Fruit fly (Drosophila melanogaster) whole organism, embryonic: ENCODE data around the gene MTF-1.
A peak's percentile ranks its signal among the peaks of the same experiment; 100 is the strongest.

Experiments used
- Abd-B ChIP-seq: fragments of 200-800 bp; sonication (Bioruptor generic); optimal IDR thresholded peaks from 2 replicates; lab custom pipeline; 2018; ENCODE audit warnings: missing biosample characterization, mild to moderate bottlenecking, missing genetic modification characterization, moderate library complexity
- B-H2 ChIP-seq: fragments of 200-800 bp; sonication (Bioruptor generic); optimal IDR thresholded peaks from 2 replicates; lab custom pipeline; 2018; ENCODE audit warnings: missing biosample characterization, mild to moderate bottlenecking, missing genetic modification characterization
- C15 ChIP-seq: fragments of 200-800 bp; sonication (Bioruptor generic); IDR thresholded peaks from 3 replicates; pipeline ENCODE4 v1.3.6; 2022; ENCODE audit warnings: missing biosample characterization, missing genetic modification characterization
- CG10565 ChIP-seq: fragments of 200-800 bp; sonication (Bioruptor generic); optimal IDR thresholded peaks from 3 replicates; lab custom pipeline; 2016; ENCODE audit warnings: missing biosample characterization, mild to moderate bottlenecking, missing genetic modification characterization
- CG11696 ChIP-seq: fragments of 200-800 bp; sonication (Bioruptor generic); IDR thresholded peaks from 2 replicates; pipeline ENCODE4 v1.3.6; 2022; ENCODE audit warnings: missing biosample characterization, missing genetic modification characterization
- CG15514 ChIP-seq: fragments of 200-800 bp; sonication (Bioruptor generic); optimal IDR thresholded peaks from 3 replicates; lab custom pipeline; 2017; ENCODE audit warnings: missing biosample characterization, missing genetic modification characterization, mild to moderate bottlenecking, moderate library complexity, missing genetic modification reagents
- CG15696 ChIP-seq: fragments of 200-800 bp; sonication (Bioruptor generic); optimal IDR thresholded peaks from 2 replicates; lab custom pipeline; 2019; ENCODE audit warnings: missing biosample characterization, mild to moderate bottlenecking, missing genetic modification characterization, moderate library complexity
- CG1832 ChIP-seq: fragments of 200-800 bp; sonication (Bioruptor generic); optimal IDR thresholded peaks from 2 replicates; lab custom pipeline; 2017; ENCODE audit warnings: missing biosample characterization, mild to moderate bottlenecking, missing genetic modification characterization, inconsistent platforms
- CG2129 ChIP-seq: fragments of 200-800 bp; sonication (Bioruptor generic); IDR thresholded peaks from 2 replicates; pipeline ENCODE4 v1.3.6; 2022; ENCODE audit warnings: missing biosample characterization, missing genetic modification characterization; ENCODE audit not compliant: partially characterized antibody
- CG30020 ChIP-seq: fragments of 200-800 bp; optimal IDR thresholded peaks from 2 replicates; lab custom pipeline; 2019; ENCODE audit warnings: missing biosample characterization, mild to moderate bottlenecking, missing genetic modification characterization, moderate library complexity
- CG6689 ChIP-seq: fragments of 200-800 bp; sonication (Bioruptor generic); IDR thresholded peaks from 2 replicates; pipeline ENCODE4 v1.3.6; 2022; ENCODE audit warnings: missing biosample characterization, missing genetic modification characterization
- CG7963 ChIP-seq: fragments of 200-800 bp; sonication (Bioruptor generic); IDR thresholded peaks from 3 replicates; pipeline ENCODE4 v1.3.6; 2022; ENCODE audit warnings: missing biosample characterization, missing genetic modification characterization; ENCODE audit not compliant: partially characterized antibody
- CG8359 ChIP-seq: fragments of 200-800 bp; sonication (Bioruptor generic); optimal IDR thresholded peaks from 2 replicates; lab custom pipeline; 2017; ENCODE audit warnings: missing biosample characterization, mild to moderate bottlenecking, missing genetic modification characterization, borderline replicate concordance
- CG9215 ChIP-seq: fragments of 200-800 bp; sonication (Bioruptor generic); IDR thresholded peaks from 2 replicates; pipeline ENCODE4 v1.3.6; 2022; ENCODE audit warnings: missing biosample characterization, missing genetic modification characterization
- CG9437 ChIP-seq: fragments of 200-800 bp; sonication (Bioruptor generic); optimal IDR thresholded peaks from 2 replicates; lab custom pipeline; 2018; ENCODE audit warnings: missing biosample characterization, mild to moderate bottlenecking, missing genetic modification characterization
- D ChIP-seq, 2 experiments: fragments of 200-800 bp in 1 of 2; fragments of >200 bp in 1 of 2; sonication (Bioruptor generic) in 1 of 2; optimal IDR thresholded peaks; 2 replicates in 1 of 2; 3 replicates in 1 of 2; lab custom pipeline; 2017; ENCODE audit warnings: mild to moderate bottlenecking in 1 of 2, missing biosample characterization in 1 of 2, missing genetic modification characterization in 1 of 2, missing genetic modification reagents in 1 of 2
- Fer2 ChIP-seq: fragments of 200-800 bp; sonication (Bioruptor generic); optimal IDR thresholded peaks from 2 replicates; lab custom pipeline; 2018; ENCODE audit warnings: missing biosample characterization, mild to moderate bottlenecking, missing genetic modification characterization, moderate library complexity
- Gug ChIP-seq: fragments of 200-800 bp; sonication (Bioruptor generic); IDR thresholded peaks from 4 replicates; pipeline ENCODE4 v1.3.6; 2022; ENCODE audit warnings: missing biosample characterization, missing genetic modification characterization
- Hsf ChIP-seq: fragments of 200-800 bp; sonication (Bioruptor generic); optimal IDR thresholded peaks from 3 replicates; lab custom pipeline; 2016; ENCODE audit warnings: missing biosample characterization, missing genetic modification characterization
- Jarid2 ChIP-seq: fragments of 200-800 bp; sonication (Bioruptor generic); optimal IDR thresholded peaks from 3 replicates; lab custom pipeline; 2017; ENCODE audit warnings: mild to moderate bottlenecking, missing biosample characterization, missing genetic modification reagents, missing genetic modification characterization
- Lhr ChIP-seq: fragments of 200-800 bp; sonication (Bioruptor generic); optimal IDR thresholded peaks from 3 replicates; lab custom pipeline; 2017; ENCODE audit warnings: mild to moderate bottlenecking, missing biosample characterization, missing genetic modification reagents, missing genetic modification characterization
- Lpt ChIP-seq: fragments of >200 bp; optimal IDR thresholded peaks from 2 replicates; lab custom pipeline; 2018; ENCODE audit warnings: missing biosample characterization, missing genetic modification characterization
- Max ChIP-seq: fragments of 200-800 bp; sonication (Bioruptor generic); optimal IDR thresholded peaks from 2 replicates; lab custom pipeline; 2016; ENCODE audit warnings: missing biosample characterization, mild to moderate bottlenecking, missing genetic modification characterization
- Meics ChIP-seq: fragments of 200-800 bp; sonication (Bioruptor generic); optimal IDR thresholded peaks from 2 replicates; lab custom pipeline; 2017; ENCODE audit warnings: missing biosample characterization, mild to moderate bottlenecking, missing genetic modification characterization
- NC2β ChIP-seq: fragments of 200-800 bp; sonication (Bioruptor generic); optimal IDR thresholded peaks from 2 replicates; lab custom pipeline; 2016; ENCODE audit warnings: missing biosample characterization, missing genetic modification characterization
- Nf-YA ChIP-seq: fragments of 200-800 bp; sonication (Bioruptor generic); IDR thresholded peaks from 2 replicates; pipeline ENCODE4 v1.3.6; 2022; ENCODE audit warnings: missing biosample characterization, missing genetic modification characterization
- Nf-YC ChIP-seq: fragments of 200-800 bp; optimal IDR thresholded peaks from 3 replicates; lab custom pipeline; 2019; ENCODE audit warnings: missing biosample characterization, mild to moderate bottlenecking, missing genetic modification characterization, moderate library complexity
- NfI ChIP-seq: fragments of 200-800 bp; sonication (Bioruptor generic); optimal IDR thresholded peaks from 3 replicates; lab custom pipeline; 2018; ENCODE audit warnings: missing biosample characterization, mild to moderate bottlenecking, missing genetic modification characterization, moderate library complexity
- Side ChIP-seq: fragments of 200-800 bp; sonication (Bioruptor generic); optimal IDR thresholded peaks from 2 replicates; lab custom pipeline; 2016; ENCODE audit warnings: missing biosample characterization, missing genetic modification characterization
- TFAM ChIP-seq: fragments of 200-800 bp; sonication (Bioruptor generic); optimal IDR thresholded peaks from 2 replicates; lab custom pipeline; 2017; ENCODE audit warnings: missing biosample characterization, missing genetic modification characterization, inconsistent platforms
- ato ChIP-seq: fragments of 200-800 bp; sonication (Bioruptor generic); IDR thresholded peaks from 2 replicates; pipeline ENCODE4 v1.3.6; 2022; ENCODE audit warnings: missing biosample characterization, missing genetic modification characterization; ENCODE audit not compliant: partially characterized antibody
- corto ChIP-seq: fragments of 200-800 bp; sonication (Bioruptor generic); optimal IDR thresholded peaks from 2 replicates; lab custom pipeline; 2016; ENCODE audit warnings: missing biosample characterization, mild to moderate bottlenecking, missing genetic modification characterization, moderate library complexity
- croc ChIP-seq: fragments of 200-800 bp; sonication (Bioruptor generic); conservative IDR thresholded peaks from 3 replicates; pipeline ENCODE4 v1.3.6; 2022; ENCODE audit warnings: missing biosample characterization, missing genetic modification characterization
- danr ChIP-seq: fragments of 200-800 bp; sonication (Bioruptor generic); IDR thresholded peaks from 2 replicates; pipeline ENCODE4 v1.3.6; 2022; ENCODE audit warnings: missing biosample characterization, missing genetic modification characterization
- dm ChIP-seq: fragments of 200-800 bp; sonication (Bioruptor generic); optimal IDR thresholded peaks from 3 replicates; lab custom pipeline; 2016; ENCODE audit warnings: missing biosample characterization, missing genetic modification characterization
- dmrt11E ChIP-seq: fragments of 200-800 bp; sonication (Bioruptor generic); optimal IDR thresholded peaks from 3 replicates; lab custom pipeline; 2018; ENCODE audit warnings: missing biosample characterization, mild to moderate bottlenecking, missing genetic modification characterization, moderate library complexity
- ems ChIP-seq: fragments of 200-800 bp; sonication (Bioruptor generic); optimal IDR thresholded peaks from 3 replicates; lab custom pipeline; 2016; ENCODE audit warnings: missing biosample characterization, missing genetic modification characterization
- ewg ChIP-seq: fragments of 200-800 bp; sonication (Bioruptor generic); optimal IDR thresholded peaks from 3 replicates; lab custom pipeline; 2017; ENCODE audit warnings: mild to moderate bottlenecking, missing biosample characterization, missing genetic modification reagents, missing genetic modification characterization
- fd102C ChIP-seq: fragments of 200-800 bp; sonication (Bioruptor generic); optimal IDR thresholded peaks from 2 replicates; lab custom pipeline; 2018; ENCODE audit warnings: missing biosample characterization, mild to moderate bottlenecking, missing genetic modification characterization, moderate library complexity
- ind ChIP-seq: fragments of 200-800 bp; sonication (Bioruptor generic); optimal IDR thresholded peaks from 3 replicates; lab custom pipeline; 2016; ENCODE audit warnings: missing biosample characterization, missing genetic modification characterization
- jumu ChIP-seq: fragments of 200-800 bp; sonication (Bioruptor generic); optimal IDR thresholded peaks from 3 replicates; lab custom pipeline; 2016; ENCODE audit warnings: missing biosample characterization, missing genetic modification characterization
- lab ChIP-seq: fragments of 200-800 bp; sonication (Bioruptor generic); optimal IDR thresholded peaks from 3 replicates; lab custom pipeline; 2017; ENCODE audit warnings: missing biosample characterization, missing genetic modification characterization, mild to moderate bottlenecking, moderate library complexity, missing genetic modification reagents
- luna ChIP-seq: fragments of 200-800 bp; sonication (Bioruptor generic); optimal IDR thresholded peaks from 2 replicates; lab custom pipeline; 2016; ENCODE audit warnings: missing biosample characterization, missing genetic modification characterization
- pan ChIP-seq, 4 experiments: fragments of >200 bp in 3 of 4; fragments of 200-800 bp in 1 of 4; sonication (Bioruptor generic) in 1 of 4; optimal IDR thresholded peaks in 3 of 4; IDR thresholded peaks in 1 of 4; 2 replicates each; pipeline versions ENCODE4 v1.3.6 to Lab custom; 2017 to 2022; ENCODE audit warnings: missing biosample characterization in 2 of 4, missing genetic modification characterization in 2 of 4, mixed read lengths in 1 of 4
- row ChIP-seq: fragments of 200-800 bp; sonication (Bioruptor generic); IDR thresholded peaks from 3 replicates; pipeline ENCODE4 v1.3.6; 2022; ENCODE audit warnings: missing biosample characterization, missing genetic modification characterization
- sd ChIP-seq: fragments of 200-800 bp; sonication (Bioruptor generic); optimal IDR thresholded peaks from 3 replicates; lab custom pipeline; 2018; ENCODE audit warnings: missing biosample characterization, mild to moderate bottlenecking, missing genetic modification characterization, moderate library complexity
- vvl ChIP-seq: fragments of 200-800 bp; sonication (Bioruptor generic); IDR thresholded peaks from 2 replicates; pipeline ENCODE4 v1.3.6; 2022; ENCODE audit warnings: missing biosample characterization, missing genetic modification characterization

The MTF-1 gene

dm6 chr3L:9460775-9461491, 30.8 kb downstream of the MTF-1 start, which contains the start of the genes CG3434 and CG44838 (continued):
- TF ChIP-seq CG9215 = peak; percentile 58
- TF ChIP-seq NC2β (GFP tag; lab: Kevin White, UChicago) = peak; percentile 73
- peak; percentile 70 for TF ChIP-seq Lhr
- TF ChIP-seq fd102C (GFP tag; lab: Kevin White, UChicago) = peak; percentile 31
- TF ChIP-seq Fer2 (tag; lab: Kevin White, UChicago) = peak; percentile 69
- peak; percentile 79 for TF ChIP-seq B-H2 (GFP tag; lab: Kevin White, UChicago)
- TF ChIP-seq Nf-YA (GFP tag; lab: Robert Waterston, UW) = peak; percentile 42; the same call in 1 of the 2 replicates
- TF ChIP-seq ato = no peak
- peak; percentile 82 for TF ChIP-seq Meics (GFP tag; lab: Kevin White, UChicago)
- TF ChIP-seq dm (GFP tag; lab: Kevin White, UChicago) = peak; percentile 75
- TF ChIP-seq Max = peak; percentile 88
- TF ChIP-seq ems (GFP tag; lab: Kevin White, UChicago) = peak; percentile 77
- peak; percentile 76 for TF ChIP-seq dmrt11E
- peak; percentile 42 for TF ChIP-seq corto (GFP tag; lab: Kevin White, UChicago)
- peak; percentile 84 for TF ChIP-seq CG15696 (tag; lab: Kevin White, UChicago)
- peak; percentile 28 for TF ChIP-seq luna (GFP tag; lab: Kevin White, UChicago)
- peak; percentile 86 for TF ChIP-seq Abd-B (GFP tag; lab: Kevin White, UChicago)
- TF ChIP-seq Lpt (GFP tag; lab: Kevin White, UChicago) = no peak
- TF ChIP-seq CG11696 (GFP tag; lab: Robert Waterston, UW) = peak; percentile 38
- no peak for TF ChIP-seq CG7963 (GFP tag; lab: Robert Waterston, UW)
- TF ChIP-seq CG30020 (tag; lab: Kevin White, UChicago) = peak; percentile 75
- no peak for TF ChIP-seq TFAM (GFP tag; lab: Kevin White, UChicago)
- TF ChIP-seq row (GFP tag; lab: Robert Waterston, UW) = peak; percentile 94
- peak; percentile 55 for TF ChIP-seq Gug (GFP tag; lab: Robert Waterston, UW)
- TF ChIP-seq CG2129 = no peak
- peak; percentile 18 for TF ChIP-seq CG1832 (GFP tag; lab: Kevin White, UChicago)
- peak; percentile 52; the same call in 1 of the 3 replicates for TF ChIP-seq C15 (GFP tag; lab: Robert Waterston, UW)
- TF ChIP-seq CG15514 (GFP tag; lab: Kevin White, UChicago) = peak; percentile 90
- peak; percentile 49 for TF ChIP-seq sd (tag; lab: Kevin White, UChicago)
- peak; percentile 88 for TF ChIP-seq vvl
- TF ChIP-seq jumu (GFP tag; lab: Kevin White, UChicago) = peak; percentile 73
- peak; percentile 81 for TF ChIP-seq ind (GFP tag; lab: Kevin White, UChicago)
- TF ChIP-seq D (optimal IDR thresholded peaks at IDR 0.05; lab: Kevin White, UChicago) = no peak
- TF ChIP-seq D (GFP tag; optimal IDR thresholded peaks at IDR 0.05; lab: Kevin White, UChicago) = peak; percentile 70
- TF ChIP-seq ewg = peak; percentile 69
- peak; percentile 83 for TF ChIP-seq Hsf
- TF ChIP-seq NfI (GFP tag; lab: Kevin White, UChicago) = peak; percentile 72
- TF ChIP-seq Side (GFP tag; lab: Kevin White, UChicago) = peak; percentile 65
- TF ChIP-seq croc (GFP tag; lab: Robert Waterston, UW) = peak; percentile 55; the same call in 1 of the 3 replicates
- peak; percentile 85 for TF ChIP-seq lab (GFP tag; lab: Kevin White, UChicago)
- no peak for TF ChIP-seq danr (GFP tag; lab: Robert Waterston, UW)
- no peak for TF ChIP-seq CG8359 (GFP tag; lab: Kevin White, UChicago)
- peak; percentile 85 for TF ChIP-seq Nf-YC (tag; lab: Kevin White, UChicago)
- TF ChIP-seq CG10565 (GFP tag; lab: Kevin White, UChicago) = peak; percentile 11
- TF ChIP-seq Jarid2 (GFP tag; lab: Kevin White, UChicago) = peak; percentile 81
- TF ChIP-seq CG9437 (GFP tag; lab: Kevin White, UChicago) = peak; percentile 82
- peak; percentile 73 for TF ChIP-seq CG6689 (GFP tag; lab: Robert Waterston, UW)
- no peak for TF ChIP-seq pan (optimal IDR thresholded peaks at IDR 0.05; lab: Kevin White, UChicago)
- TF ChIP-seq pan (GFP tag; optimal IDR thresholded peaks at IDR 0.05 in 1 of 2, IDR thresholded peaks at IDR 0.05 in 1 of 2) = peak in 1 of 2 experiments; percentile 66
